Fruit fly (Drosophila melanogaster): ENCODE measurements around the gene CG6005.

The CG6005 gene

dm6 chr3R:19062549-19062948, 38.7 kb upstream of the CG6005 start:
- TF ChIP-seq dsx (GFP tag; optimal IDR thresholded peaks at IDR 0.05; ENCODE audit: poor library complexity, severe bottlenecking) (no peak), svp (GFP tag) (peak; percentile 55), Eip78C (GFP tag) (peak; percentile 53)

DNA sequence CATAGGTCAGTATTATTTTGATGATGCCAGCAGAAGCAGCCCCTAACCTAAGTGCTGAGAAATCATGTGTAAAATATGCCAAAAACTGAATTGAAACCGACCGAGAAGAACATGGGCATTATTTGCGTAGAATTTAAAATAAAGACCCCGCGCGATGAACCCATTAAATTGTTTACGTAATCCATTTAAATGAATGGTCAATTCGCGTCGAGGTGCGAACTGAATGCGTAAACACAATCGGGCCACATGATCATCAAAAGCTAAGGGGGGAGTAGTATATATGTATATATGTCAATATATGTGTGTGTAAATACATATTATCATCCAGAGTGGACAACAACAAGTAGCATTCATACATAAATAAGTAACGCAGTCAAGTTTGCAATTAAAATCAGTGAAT, 36.3 kb upstream of the CG6005 start:
- TF ChIP-seq CG7368 (GFP tag; optimal IDR thresholded peaks at IDR 0.05) (no peak), pdm3 (GFP tag; optimal IDR thresholded peaks at IDR 0.05) (no peak), CG6163 (GFP tag; IDR thresholded peaks at IDR 0.05) (no peak), CG8119 (GFP tag; IDR thresholded peaks at IDR 0.05) (no peak), CG3032 (tag; optimal IDR thresholded peaks at IDR 0.05) (no peak), dac (GFP tag; optimal IDR thresholded peaks at IDR 0.05) (no peak), CG3919 (GFP tag; optimal IDR thresholded peaks at IDR 0.05) (no peak), Gug (GFP tag; IDR thresholded peaks at IDR 0.05) (no peak), Smox (GFP tag; optimal IDR thresholded peaks at IDR 0.05) (no peak), fd59A (GFP tag; optimal IDR thresholded peaks at IDR 0.05) (no peak), Eip78C (GFP tag) (peak; percentile 45), spab (GFP tag; optimal IDR thresholded peaks at IDR 0.05) (no peak), CG4318 (GFP tag; optimal IDR thresholded peaks at IDR 0.05) (no peak), esn (GFP tag; optimal IDR thresholded peaks at IDR 0.05) (peak; percentile 10), CG11762 (GFP tag; optimal IDR thresholded peaks at IDR 0.05; ENCODE audit: insufficient read depth) (no peak), ss (GFP tag; optimal IDR thresholded peaks at IDR 0.05) (peak in 1 of 2 experiments; percentile 18), CG6808 (GFP tag; optimal IDR thresholded peaks at IDR 0.05) (no peak), CG31627 (GFP tag; optimal IDR thresholded peaks at IDR 0.05) (no peak), OdsH (GFP tag; optimal IDR thresholded peaks at IDR 0.05) (no peak), net (GFP tag; optimal IDR thresholded peaks at IDR 0.05) (no peak), fd85E (GFP tag; optimal IDR thresholded peaks at IDR 0.05) (no peak), Hr38 (GFP tag; optimal IDR thresholded peaks at IDR 0.05) (no peak), eg (GFP tag; IDR thresholded peaks at IDR 0.05) (no peak), CG11902 (GFP tag; optimal IDR thresholded peaks at IDR 0.05) (no peak), fkh (GFP tag; optimal IDR thresholded peaks at IDR 0.05) (peak; percentile 85), Blimp-1 (GFP tag; optimal IDR thresholded peaks at IDR 0.05) (no peak), Ets21C (GFP tag; optimal IDR thresholded peaks at IDR 0.05) (no peak), CG8632 (GFP tag; optimal IDR thresholded peaks at IDR 0.05) (peak; percentile 0), CG10669 (GFP tag; optimal IDR thresholded peaks at IDR 0.05) (no peak), Sox15 (GFP tag; optimal IDR thresholded peaks at IDR 0.05) (no peak), vri (GFP tag; optimal IDR thresholded peaks at IDR 0.05) (peak; percentile 82), topi (GFP tag; optimal IDR thresholded peaks at IDR 0.05) (no peak), salr (GFP tag; optimal IDR thresholded peaks at IDR 0.05) (no peak), CG6276 (GFP tag; optimal IDR thresholded peaks at IDR 0.05) (no peak), Sox102F (GFP tag; optimal IDR thresholded peaks at IDR 0.05) (no peak), Eip93F (GFP tag; optimal IDR thresholded peaks at IDR 0.05) (no peak), Met (GFP tag; optimal IDR thresholded peaks at IDR 0.05) (no peak), dsx (GFP tag; optimal IDR thresholded peaks at IDR 0.05; ENCODE audit: poor library complexity, severe bottlenecking) (no peak), Sox14 (GFP tag; optimal IDR thresholded peaks at IDR 0.05) (no peak), Lpt (GFP tag; optimal IDR thresholded peaks at IDR 0.05) (no peak), CG15336 (GFP tag; IDR thresholded peaks at IDR 0.05) (no peak), CG34406 (GFP tag; optimal IDR thresholded peaks at IDR 0.05) (no peak), Eip75B (GFP tag; optimal IDR thresholded peaks at IDR 0.05) (no peak), svp (GFP tag) (peak; percentile 81), CG10631 (GFP tag; optimal IDR thresholded peaks at IDR 0.05) (no peak), CG32006 (GFP tag; optimal IDR thresholded peaks at IDR 0.05) (no peak)
